Fruit fly (Drosophila melanogaster) S2 (cell line): ENCODE results near the gene tth.

Experiments used
- CG8478 ChIP-seq: fragments of >200 bp; optimal IDR thresholded peaks from 2 replicates; lab custom pipeline; 2018
- CTCF ChIP-seq, 2 experiments: fragments of >200 bp; optimal IDR thresholded peaks; 2 replicates each; lab custom pipeline; 2018

- TF ChIP-seq CG8478 (lab: Kevin White, UChicago) (no peak), CTCF (optimal IDR thresholded peaks at IDR 0.05; lab: Kevin White, UChicago) (no peak)
Measured at dm6 chrX:13568841-13569240, 47.5 kb downstream of the tth start.
